Fruit fly (Drosophila melanogaster): Measurements from ENCODE around the gene CG34287.

DNA sequence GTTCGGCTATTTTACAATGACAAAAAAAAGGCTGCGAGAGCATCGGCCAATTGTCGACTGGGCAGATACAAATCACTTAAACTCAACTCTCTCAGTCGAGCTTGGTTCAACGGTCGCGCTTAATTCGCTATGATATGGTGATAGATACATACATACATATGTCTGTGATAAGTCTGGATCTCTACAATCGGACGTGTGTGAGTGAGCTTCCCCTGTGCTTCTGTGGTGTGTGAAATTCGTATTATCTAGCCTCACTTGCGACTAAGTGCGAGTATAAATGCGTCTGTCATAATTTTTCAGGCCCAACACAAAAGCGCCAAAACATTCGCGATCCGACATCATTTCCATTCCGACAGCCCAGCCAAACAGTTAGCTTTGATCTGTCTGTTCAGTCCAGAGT is 12.3 kb upstream of the CG34287 start, which contains the start of gene CG1213:
- TF ChIP-seq usp (GFP tag; optimal IDR thresholded peaks at IDR 0.05) (no peak), Dll (optimal IDR thresholded peaks at IDR 0.05) (no peak), psq (optimal IDR thresholded peaks at IDR 0.05) (no peak), CG8478 (optimal IDR thresholded peaks at IDR 0.05) (no peak)
